Worm (Caenorhabditis elegans) whole organism, L1 larva: ENCODE data around the gene C45G9.12.

Experiments used
- C04F5.9 ChIP-seq: sonication (generic microtip); optimal IDR thresholded peaks from 2 replicates; lab custom pipeline; 2016; ENCODE audit warnings: missing genetic modification characterization, missing compliant biosample characterization
- C16A3.4 ChIP-seq: fragments of 150-350 bp; optimal IDR thresholded peaks from 2 replicates; lab custom pipeline; 2014; ENCODE audit warnings: missing biosample characterization, missing genetic modification characterization
- C34B4.2 ChIP-seq: sonication (generic microtip); optimal IDR thresholded peaks from 2 replicates; lab custom pipeline; 2017; ENCODE audit warnings: mild to moderate bottlenecking, missing genetic modification characterization, missing compliant biosample characterization
- F16B12.6 ChIP-seq: fragments of 150-350 bp; optimal IDR thresholded peaks from 2 replicates; lab custom pipeline; 2014; ENCODE audit warnings: missing biosample characterization, missing genetic modification characterization
- aha-1 ChIP-seq: fragments of 150-350 bp; optimal IDR thresholded peaks from 2 replicates; lab custom pipeline; 2014; ENCODE audit warnings: missing biosample characterization, missing genetic modification characterization
- alr-1 ChIP-seq: fragments of 200-800 bp; sonication (Bioruptor generic); optimal IDR thresholded peaks from 2 replicates; lab custom pipeline; 2018; ENCODE audit warnings: borderline replicate concordance, mild to moderate bottlenecking, missing genetic modification characterization, missing compliant biosample characterization
- aly-2 ChIP-seq: fragments of 150-350 bp; optimal IDR thresholded peaks from 2 replicates; lab custom pipeline; 2014; ENCODE audit warnings: missing biosample characterization, missing genetic modification characterization
- ceh-63 ChIP-seq: fragments of 200-800 bp; sonication (Bioruptor generic); optimal IDR thresholded peaks from 2 replicates; lab custom pipeline; 2018; ENCODE audit warnings: mild to moderate bottlenecking, missing genetic modification characterization, missing compliant biosample characterization
- ceh-8 ChIP-seq: fragments of 200-800 bp; sonication (Bioruptor generic); optimal IDR thresholded peaks from 2 replicates; lab custom pipeline; 2018; ENCODE audit warnings: mild to moderate bottlenecking, missing genetic modification characterization, moderate library complexity, missing compliant biosample characterization
- ceh-88 ChIP-seq: fragments of 200-800 bp; sonication (Bioruptor generic); IDR thresholded peaks from 2 replicates; pipeline ENCODE4 v1.3.6; 2022; ENCODE audit warnings: missing genetic modification characterization, missing compliant biosample characterization
- ces-1 ChIP-seq: fragments of 150-350 bp; optimal IDR thresholded peaks from 2 replicates; lab custom pipeline; 2014; ENCODE audit warnings: missing biosample characterization, missing genetic modification reagents, missing genetic modification characterization
- dpl-1 ChIP-seq, 3 experiments: fragments of 150-350 bp in 2 of 3; sonication (generic microtip) in 1 of 3; optimal IDR thresholded peaks; 2 replicates each; lab custom pipeline; 2014 to 2017; ENCODE audit warnings: missing biosample characterization in 3 of 3, missing genetic modification characterization in 3 of 3, missing genetic modification reagents in 3 of 3
- dsc-1 ChIP-seq: sonication (generic microtip); optimal IDR thresholded peaks from 2 replicates; lab custom pipeline; 2016; ENCODE audit warnings: mild to moderate bottlenecking, missing genetic modification characterization, missing compliant biosample characterization
- efl-1 ChIP-seq, 4 experiments: fragments of 150-350 bp; optimal IDR thresholded peaks in 3 of 4; peaks in 1 of 4; 1 replicate in 1 of 4; 2 replicates in 3 of 4; lab custom pipeline; 2014; ENCODE audit warnings: missing biosample characterization in 2 of 4, missing genetic modification characterization in 2 of 4, missing genetic modification reagents in 2 of 4
- egl-13 ChIP-seq: sonication (generic microtip); optimal IDR thresholded peaks from 2 replicates; lab custom pipeline; 2016; ENCODE audit warnings: missing genotype, missing genetic modification reagents, missing genetic modification characterization, missing compliant biosample characterization
- elt-2 ChIP-seq: sonication (generic microtip); optimal IDR thresholded peaks from 2 replicates; lab custom pipeline; 2016; ENCODE audit warnings: missing genetic modification characterization, mild to moderate bottlenecking, inconsistent platforms, missing compliant biosample characterization, missing genetic modification reagents
- ets-5 ChIP-seq: fragments of 200-800 bp; sonication (Bioruptor generic); IDR thresholded peaks from 2 replicates; pipeline ENCODE4 v1.3.6; 2022; ENCODE audit warnings: missing genetic modification characterization, missing compliant biosample characterization
- fkh-10 ChIP-seq: sonication (generic microtip); optimal IDR thresholded peaks from 2 replicates; lab custom pipeline; 2017; ENCODE audit warnings: missing biosample characterization, missing genetic modification reagents, missing genetic modification characterization
- fkh-8 ChIP-seq: sonication (generic microtip); optimal IDR thresholded peaks from 2 replicates; lab custom pipeline; 2016; ENCODE audit warnings: mild to moderate bottlenecking, missing genetic modification characterization, missing compliant biosample characterization
- grh-1 ChIP-seq: fragments of 200-800 bp; sonication (Bioruptor generic); IDR thresholded peaks from 2 replicates; pipeline ENCODE4 v1.3.6; 2022; ENCODE audit warnings: missing genetic modification reagents, missing genetic modification characterization, missing compliant biosample characterization
- hlh-4 ChIP-seq: sonication (generic microtip); optimal IDR thresholded peaks from 2 replicates; lab custom pipeline; 2016; ENCODE audit warnings: mild to moderate bottlenecking, missing genetic modification characterization, missing compliant biosample characterization
- lin-13 ChIP-seq: fragments of 150-350 bp; optimal IDR thresholded peaks from 2 replicates; lab custom pipeline; 2014; ENCODE audit warnings: missing biosample characterization, missing genetic modification reagents, missing genetic modification characterization
- lin-15B ChIP-seq: fragments of 150-350 bp; sonication (generic microtip); optimal IDR thresholded peaks from 3 replicates; lab custom pipeline; 2014; ENCODE audit warnings: missing biosample characterization, missing genetic modification characterization
- lir-3 ChIP-seq: sonication (generic microtip); optimal IDR thresholded peaks from 2 replicates; lab custom pipeline; 2016; ENCODE audit warnings: mild to moderate bottlenecking, missing genetic modification characterization, moderate library complexity, missing compliant biosample characterization; ENCODE audit not compliant: poor library complexity
- lsy-2 ChIP-seq, 2 experiments: fragments of 150-350 bp; optimal IDR thresholded peaks; 2 replicates each; lab custom pipeline; 2014; ENCODE audit warnings: missing biosample characterization in 2 of 2, missing genetic modification characterization in 2 of 2
- mdl-1 ChIP-seq, 2 experiments: fragments of 150-350 bp; optimal IDR thresholded peaks; 2 replicates each; lab custom pipeline; 2014 to 2017; ENCODE audit warnings: missing biosample characterization in 2 of 2, missing genetic modification characterization in 2 of 2, inconsistent platforms in 1 of 2
- mep-1 ChIP-seq: fragments of 150-350 bp; optimal IDR thresholded peaks from 2 replicates; lab custom pipeline; 2014; ENCODE audit warnings: missing biosample characterization, missing genetic modification characterization
- nhr-11 ChIP-seq: fragments of 150-350 bp; optimal IDR thresholded peaks from 2 replicates; lab custom pipeline; 2014; ENCODE audit warnings: missing biosample characterization, missing genetic modification characterization
- nhr-12 ChIP-seq: sonication (generic microtip); optimal IDR thresholded peaks from 2 replicates; lab custom pipeline; 2017; ENCODE audit warnings: missing biosample characterization, missing genetic modification characterization
- nhr-20 ChIP-seq: sonication (generic microtip); optimal IDR thresholded peaks from 2 replicates; lab custom pipeline; 2016; ENCODE audit warnings: mild to moderate bottlenecking, missing genetic modification characterization, missing compliant biosample characterization
- nhr-28 ChIP-seq: fragments of 150-350 bp; optimal IDR thresholded peaks from 2 replicates; lab custom pipeline; 2014; ENCODE audit warnings: missing biosample characterization, missing genetic modification characterization
- nhr-47 ChIP-seq: sonication (generic microtip); optimal IDR thresholded peaks from 2 replicates; lab custom pipeline; 2016; ENCODE audit warnings: mild to moderate bottlenecking, missing genetic modification characterization, moderate library complexity, missing compliant biosample characterization
- nhr-71 ChIP-seq: sonication (generic microtip); optimal IDR thresholded peaks from 2 replicates; lab custom pipeline; 2016; ENCODE audit warnings: mild to moderate bottlenecking, missing genetic modification characterization, moderate library complexity, missing compliant biosample characterization
- nhr-77 ChIP-seq: fragments of 150-350 bp; optimal IDR thresholded peaks from 2 replicates; lab custom pipeline; 2014; ENCODE audit warnings: missing biosample characterization, missing genetic modification characterization
- nhr-84 ChIP-seq: sonication (generic microtip); optimal IDR thresholded peaks from 2 replicates; lab custom pipeline; 2017; ENCODE audit warnings: missing biosample characterization, missing genetic modification characterization
- nhr-85 ChIP-seq: sonication (generic microtip); peaks from one replicate; lab custom pipeline; 2016; ENCODE audit warnings: missing genetic modification characterization, inconsistent platforms, missing compliant biosample characterization
- pag-3 ChIP-seq: sonication (generic microtip); optimal IDR thresholded peaks from 2 replicates; lab custom pipeline; 2017; ENCODE audit warnings: missing genetic modification characterization, mild to moderate bottlenecking, missing compliant biosample characterization, antibody characterized with exemption, borderline replicate concordance; ENCODE audit not compliant: insufficient read depth
- pax-3 ChIP-seq: fragments of 200-800 bp; sonication (Bioruptor generic); optimal IDR thresholded peaks from 2 replicates; lab custom pipeline; 2018; ENCODE audit warnings: mild to moderate bottlenecking, missing genetic modification characterization, moderate library complexity, missing compliant biosample characterization
- pqm-1 ChIP-seq: sonication (generic microtip); optimal IDR thresholded peaks from 3 replicates; lab custom pipeline; 2017; ENCODE audit warnings: missing biosample characterization, missing genetic modification characterization
- snu-23 ChIP-seq: sonication (generic microtip); optimal IDR thresholded peaks from 2 replicates; lab custom pipeline; 2016; ENCODE audit warnings: missing genetic modification characterization, missing compliant biosample characterization
- sox-4 ChIP-seq: sonication (generic microtip); optimal IDR thresholded peaks from 2 replicates; lab custom pipeline; 2016; ENCODE audit warnings: missing genetic modification characterization, missing compliant biosample characterization
- sup-37 ChIP-seq: fragments of 200-800 bp; sonication (Bioruptor generic); optimal IDR thresholded peaks from 2 replicates; lab custom pipeline; 2018; ENCODE audit warnings: mild to moderate bottlenecking, missing genetic modification characterization, missing compliant biosample characterization
- tbx-2 ChIP-seq: sonication (generic microtip); optimal IDR thresholded peaks from 2 replicates; lab custom pipeline; 2016; ENCODE audit warnings: missing genetic modification characterization, missing compliant biosample characterization
- unc-130 ChIP-seq: fragments of 150-350 bp; optimal IDR thresholded peaks from 2 replicates; lab custom pipeline; 2017; ENCODE audit warnings: missing biosample characterization, missing genetic modification characterization, inconsistent platforms
- unc-30 ChIP-seq: sonication (generic microtip); optimal IDR thresholded peaks from 2 replicates; lab custom pipeline; 2017; ENCODE audit warnings: missing biosample characterization, missing genetic modification characterization
- unc-62 ChIP-seq: fragments of 150-350 bp; optimal IDR thresholded peaks from 2 replicates; lab custom pipeline; 2014; ENCODE audit warnings: missing biosample characterization, missing genetic modification reagents, missing genetic modification characterization
- unc-86 ChIP-seq: sonication (generic microtip); optimal IDR thresholded peaks from 2 replicates; lab custom pipeline; 2016; ENCODE audit warnings: missing genetic modification characterization, missing compliant biosample characterization
- unc-98 ChIP-seq: fragments of 200-800 bp; sonication (Bioruptor generic); IDR thresholded peaks from 2 replicates; pipeline ENCODE4 v1.3.6; 2022; ENCODE audit warnings: missing genetic modification characterization, missing compliant biosample characterization
- xbp-1 ChIP-seq: sonication (generic microtip); optimal IDR thresholded peaks from 2 replicates; lab custom pipeline; 2016; ENCODE audit warnings: missing genetic modification characterization, missing compliant biosample characterization
- zip-4 ChIP-seq: fragments of 200-800 bp; sonication (Bioruptor generic); optimal IDR thresholded peaks from 2 replicates; lab custom pipeline; 2018; ENCODE audit warnings: mild to moderate bottlenecking, missing genetic modification characterization, moderate library complexity, missing compliant biosample characterization
- ztf-11 ChIP-seq, 2 experiments: sonication (generic microtip); optimal IDR thresholded peaks; 2 replicates each; lab custom pipeline; 2016 to 2017; ENCODE audit warnings: missing genetic modification characterization in 2 of 2, missing biosample characterization in 1 of 2, missing compliant biosample characterization in 1 of 2
- ztf-4 ChIP-seq: fragments of 150-350 bp; optimal IDR thresholded peaks from 2 replicates; lab custom pipeline; 2014; ENCODE audit warnings: missing biosample characterization, missing genetic modification characterization

C45G9.12 gene

DNA sequence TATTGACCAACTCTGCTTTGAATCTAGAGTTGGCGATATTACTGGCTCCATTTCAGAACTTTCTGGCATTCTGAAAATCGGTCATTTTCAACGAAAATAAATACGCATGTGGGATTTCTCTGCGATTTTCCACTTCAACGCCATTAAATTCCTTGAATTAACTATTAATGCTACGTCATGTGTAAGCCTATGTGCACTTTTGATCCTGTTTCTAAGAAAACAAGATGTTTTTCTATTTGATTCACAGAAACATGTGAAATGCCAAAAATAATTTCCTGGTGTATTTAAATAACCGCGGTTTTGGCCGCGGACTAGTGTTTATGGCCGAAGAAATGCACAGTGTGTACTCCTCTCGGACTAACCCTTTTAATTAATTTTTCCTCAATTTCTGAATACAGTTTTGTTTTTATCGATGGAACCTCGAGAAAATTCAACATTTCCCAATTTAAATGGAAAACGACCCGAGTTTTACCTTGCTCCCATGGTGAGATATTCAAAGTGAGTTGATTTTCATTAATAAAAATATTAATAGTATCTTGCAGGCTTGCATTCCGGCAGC is 2.7 kb downstream of the C45G9.12 start, which contains the start of the genes C45G9.11 and C45G9.2 (continued):
- peak; percentile 90 for TF ChIP-seq tbx-2 (tag; lab: Kevin White, UChicago)
- peak; percentile 60 for TF ChIP-seq unc-86 (tag; lab: Kevin White, UChicago)
- no peak for TF ChIP-seq unc-62 (GFP tag; lab: Kevin White, UChicago)
- peak; percentile 79 to 94 for TF ChIP-seq efl-1 (optimal IDR thresholded peaks at IDR 0.05; lab: Kevin White, UChicago)
- peak; percentile 94 to 99 for TF ChIP-seq efl-1 (GFP tag; optimal IDR thresholded peaks at IDR 0.05 in 1 of 2; lab: Kevin White, UChicago)
- no peak for TF ChIP-seq alr-1 (tag; lab: Kevin White, UChicago)
- peak; percentile 78 to 85 for TF ChIP-seq lsy-2 (tag; optimal IDR thresholded peaks at IDR 0.05; lab: Kevin White, UChicago)
- TF ChIP-seq C16A3.4 (tag; lab: Kevin White, UChicago) = peak; percentile 40
- TF ChIP-seq aly-2 (tag; lab: Kevin White, UChicago) = peak; percentile 45
- TF ChIP-seq nhr-77 = peak; percentile 15
- peak; percentile 68 for TF ChIP-seq fkh-8 (tag; lab: Kevin White, UChicago)
- TF ChIP-seq fkh-10 = no peak
- no peak for TF ChIP-seq ces-1 (GFP tag; lab: Kevin White, UChicago)
- TF ChIP-seq lir-3 (tag; lab: Kevin White, UChicago) = peak; percentile 95
- TF ChIP-seq nhr-20 = peak; percentile 85
- peak; percentile 85 for TF ChIP-seq unc-98 (GFP tag; lab: Robert Waterston, UW)
- peak; percentile 76 for TF ChIP-seq grh-1
- peak; percentile 41 for TF ChIP-seq ceh-8 (GFP tag; lab: Kevin White, UChicago)
- TF ChIP-seq C04F5.9 = peak; percentile 84
- TF ChIP-seq lin-13 (GFP tag; lab: Kevin White, UChicago) = peak; percentile 54
- no peak for TF ChIP-seq ztf-4 (tag; lab: Kevin White, UChicago)
- no peak for TF ChIP-seq pag-3 (tag; lab: Kevin White, UChicago)
- no peak for TF ChIP-seq nhr-28 (tag; lab: Kevin White, UChicago)
- TF ChIP-seq ceh-63 (GFP tag; lab: Kevin White, UChicago) = peak; percentile 79
- TF ChIP-seq nhr-47 = peak; percentile 90
- peak; percentile 12 for TF ChIP-seq lin-15B (tag; lab: Kevin White, UChicago)
- TF ChIP-seq sup-37 (GFP tag; lab: Kevin White, UChicago) = peak; percentile 69
- TF ChIP-seq pax-3 (tag; lab: Kevin White, UChicago) = peak; percentile 88
- no peak for TF ChIP-seq ets-5
- peak; percentile 79 for TF ChIP-seq unc-130 (tag; lab: Kevin White, UChicago)
- TF ChIP-seq egl-13 (tag; lab: Kevin White, UChicago) = peak; percentile 87
- no peak for TF ChIP-seq nhr-84 (tag; lab: Kevin White, UChicago)
- TF ChIP-seq elt-2 (tag; lab: Kevin White, UChicago) = peak; percentile 55
- peak; percentile 52 for TF ChIP-seq hlh-4 (tag; lab: Kevin White, UChicago)
- peak; percentile 95 for TF ChIP-seq nhr-85 (tag; lab: Kevin White, UChicago)
- TF ChIP-seq F16B12.6 (tag; lab: Kevin White, UChicago) = peak; percentile 26
- TF ChIP-seq pqm-1 (tag; lab: Kevin White, UChicago) = no peak
- no peak for TF ChIP-seq nhr-12 (tag; lab: Kevin White, UChicago)
- peak; percentile 85 for TF ChIP-seq snu-23 (GFP tag; lab: Kevin White, UChicago)
- TF ChIP-seq dsc-1 (tag; lab: Kevin White, UChicago) = peak; percentile 92
- peak; percentile 77 for TF ChIP-seq mep-1 (tag; lab: Kevin White, UChicago)
- TF ChIP-seq dpl-1 (GFP tag; optimal IDR thresholded peaks at IDR 0.05; lab: Kevin White, UChicago) = peak; percentile 89 to 94 (median 93)
- TF ChIP-seq xbp-1 (tag; lab: Kevin White, UChicago) = peak; percentile 85
- TF ChIP-seq zip-4 (GFP tag; lab: Kevin White, UChicago) = peak; percentile 18
- peak; percentile 40; the same call in 1 of the 2 replicates for TF ChIP-seq ceh-88 (GFP tag; lab: Robert Waterston, UW)
- peak in 1 of 2 experiments; percentile 92 for TF ChIP-seq ztf-11 (tag; optimal IDR thresholded peaks at IDR 0.05; lab: Kevin White, UChicago)
- TF ChIP-seq unc-30 (tag; lab: Kevin White, UChicago) = no peak
- peak in 1 of 2 experiments; percentile 38 for TF ChIP-seq mdl-1 (tag; optimal IDR thresholded peaks at IDR 0.05; lab: Kevin White, UChicago)
- no peak for TF ChIP-seq nhr-11 (tag; lab: Kevin White, UChicago)
- peak; percentile 88 for TF ChIP-seq sox-4 (tag; lab: Kevin White, UChicago)
- no peak for TF ChIP-seq aha-1
- peak; percentile 90 for TF ChIP-seq nhr-71
- TF ChIP-seq C34B4.2 (tag; lab: Kevin White, UChicago) = peak; percentile 16
